Worm (Caenorhabditis elegans) whole organism, midembryonic: Measurements from ENCODE around the gene lin-14.

ENCODE experiments used
- cog-1 ChIP-seq: sonication (generic microtip); optimal IDR thresholded peaks from 2 replicates; lab custom pipeline; 2016; ENCODE audit warnings: missing genetic modification characterization, missing compliant biosample characterization
- flt-1 ChIP-seq: fragments of 200-800 bp; sonication (Bioruptor generic); IDR thresholded peaks from 2 replicates; pipeline ENCODE4 v1.3.6; 2022; ENCODE audit warnings: missing genetic modification characterization, missing compliant biosample characterization
- klf-2 ChIP-seq: fragments of 200-800 bp; sonication (Bioruptor generic); conservative IDR thresholded peaks from 2 replicates; pipeline ENCODE4 v1.3.6; 2022; ENCODE audit warnings: missing genetic modification reagents, missing genetic modification characterization, missing compliant biosample characterization
- ztf-23 ChIP-seq: fragments of 200-800 bp; sonication (Bioruptor generic); IDR thresholded peaks from 2 replicates; pipeline ENCODE4 v1.3.6; 2022; ENCODE audit warnings: missing genetic modification reagents, missing genetic modification characterization, missing compliant biosample characterization

DNA sequence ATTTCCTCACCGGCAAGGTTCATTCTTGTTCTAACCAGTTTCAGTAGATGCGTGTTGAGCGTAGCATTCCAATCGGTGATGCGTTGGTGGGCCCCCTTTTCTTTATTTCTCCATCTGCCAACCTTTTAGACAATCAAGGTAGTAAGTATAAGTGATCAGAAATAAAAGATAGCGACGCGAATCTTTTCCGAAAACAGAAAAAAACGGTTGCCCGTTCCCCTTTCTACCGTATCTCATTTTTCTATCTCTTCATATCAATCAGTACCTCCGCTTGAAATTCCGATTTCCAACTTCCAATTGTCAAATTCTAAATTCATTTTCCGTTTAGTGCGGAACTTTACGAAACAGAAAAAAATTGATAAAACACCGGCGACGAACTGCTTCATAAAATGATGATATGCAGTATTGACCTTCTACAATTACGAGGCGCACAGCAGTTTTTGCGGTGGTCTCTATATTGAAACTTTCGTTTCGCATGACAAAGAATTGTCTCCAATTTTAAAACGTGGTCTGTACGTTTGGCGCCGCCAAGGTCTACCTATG is 14.0 kb downstream of the lin-14 start:
- TF ChIP-seq klf-2 (GFP tag; lab: Robert Waterston, UW): no peak
- no peak for TF ChIP-seq cog-1 (tag; lab: Kevin White, UChicago)
- no peak for TF ChIP-seq ztf-23
- no peak for TF ChIP-seq flt-1
